Worm (Caenorhabditis elegans) whole organism, L4/young adult: Measurements from ENCODE around the gene bud-13.

Source experiments
- W03F9.2 ChIP-seq: fragments of 150-350 bp; optimal IDR thresholded peaks from 2 replicates; lab custom pipeline; 2014; ENCODE audit warnings: missing biosample characterization, missing genetic modification characterization
- dao-5 ChIP-seq: sonication (generic microtip); optimal IDR thresholded peaks from 2 replicates; lab custom pipeline; 2016; ENCODE audit warnings: missing genotype, missing genetic modification characterization, moderate library complexity, missing compliant biosample characterization
- him-1 ChIP-seq: sonication (generic microtip); optimal IDR thresholded peaks from 2 replicates; lab custom pipeline; 2016; ENCODE audit warnings: missing genotype, missing genetic modification reagents, missing genetic modification characterization, missing compliant biosample characterization

DNA sequence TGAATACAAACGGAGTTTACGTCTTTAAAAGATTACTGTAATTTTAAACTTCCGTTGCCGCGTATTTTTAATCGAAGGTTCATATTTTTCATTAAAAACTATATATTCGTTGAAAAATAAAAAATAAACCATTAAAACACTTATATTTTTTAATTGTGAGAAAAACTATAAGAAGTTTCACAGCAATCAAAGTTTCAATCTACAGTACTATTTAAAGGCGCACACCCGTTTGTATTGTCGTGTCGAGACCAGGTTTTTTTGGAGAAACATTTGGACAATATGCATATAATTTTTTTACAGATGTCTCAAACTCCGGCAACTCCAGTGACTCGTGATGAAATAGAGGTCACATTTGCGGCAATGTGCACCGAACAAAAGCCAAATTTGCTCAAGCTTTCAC, 6.3 kb upstream of the bud-13 start, which contains the start of gene R08D7.5:
- no peak for TF ChIP-seq him-1
- no peak for TF ChIP-seq dao-5
- TF ChIP-seq W03F9.2: no peak
